Fruit fly (Drosophila melanogaster) whole organism, embryonic: ENCODE data around the gene ATPsynepsilonL.

Experiments used
- Abd-B ChIP-seq: fragments of 200-800 bp; sonication (Bioruptor generic); optimal IDR thresholded peaks from 2 replicates; lab custom pipeline; 2018; ENCODE audit warnings: missing biosample characterization, mild to moderate bottlenecking, missing genetic modification characterization, moderate library complexity
- BtbVII ChIP-seq: fragments of 200-800 bp; sonication (Bioruptor generic); optimal IDR thresholded peaks from 3 replicates; lab custom pipeline; 2017; ENCODE audit warnings: missing biosample characterization, mild to moderate bottlenecking, missing genetic modification characterization
- Bteb2 ChIP-seq: fragments of 200-800 bp; sonication (Bioruptor generic); optimal IDR thresholded peaks from 2 replicates; lab custom pipeline; 2016; ENCODE audit warnings: missing biosample characterization, missing genetic modification characterization
- CG1024 ChIP-seq: fragments of 200-800 bp; sonication (Bioruptor generic); IDR thresholded peaks from 2 replicates; pipeline ENCODE4 v1.3.6; 2022; ENCODE audit warnings: missing biosample characterization, missing genetic modification characterization
- CG10979 ChIP-seq: fragments of 200-800 bp; sonication (Bioruptor generic); optimal IDR thresholded peaks from 2 replicates; lab custom pipeline; 2018; ENCODE audit warnings: missing biosample characterization, mild to moderate bottlenecking, missing genetic modification characterization, moderate library complexity
- CG11085 ChIP-seq: fragments of 200-800 bp; sonication (Bioruptor generic); IDR thresholded peaks from 2 replicates; pipeline ENCODE4 v1.3.6; 2022; ENCODE audit warnings: missing biosample characterization, missing genetic modification characterization
- CG12155 ChIP-seq: fragments of 200-800 bp; sonication (Bioruptor generic); optimal IDR thresholded peaks from 3 replicates; lab custom pipeline; 2016; ENCODE audit warnings: missing biosample characterization, missing genetic modification characterization
- CG12744 ChIP-seq: fragments of 200-800 bp; sonication (Bioruptor generic); optimal IDR thresholded peaks from 2 replicates; lab custom pipeline; 2016; ENCODE audit warnings: missing biosample characterization, missing genetic modification characterization
- CG16815 ChIP-seq: fragments of 200-800 bp; sonication (Bioruptor generic); optimal IDR thresholded peaks from 3 replicates; lab custom pipeline; 2017; ENCODE audit warnings: missing biosample characterization, mild to moderate bottlenecking, missing genetic modification characterization
- CG17385 ChIP-seq: fragments of 200-800 bp; sonication (Bioruptor generic); optimal IDR thresholded peaks from 3 replicates; lab custom pipeline; 2018; ENCODE audit warnings: missing biosample characterization, mild to moderate bottlenecking, missing genetic modification characterization
- CG17568 ChIP-seq: fragments of 200-800 bp; sonication (Bioruptor generic); optimal IDR thresholded peaks from 2 replicates; lab custom pipeline; 2018; ENCODE audit warnings: missing biosample characterization, mild to moderate bottlenecking, missing genetic modification characterization, moderate library complexity
- CG2199 ChIP-seq: fragments of 200-800 bp; sonication (Bioruptor generic); IDR thresholded peaks from 3 replicates; pipeline ENCODE4 v1.3.6; 2022; ENCODE audit warnings: missing biosample characterization, missing genetic modification characterization
- CG2712 ChIP-seq: fragments of 200-800 bp; optimal IDR thresholded peaks from 3 replicates; lab custom pipeline; 2019; ENCODE audit warnings: missing biosample characterization, mild to moderate bottlenecking, missing genetic modification characterization, moderate library complexity
- CG3163 ChIP-seq: fragments of 200-800 bp; sonication (Bioruptor generic); optimal IDR thresholded peaks from 3 replicates; lab custom pipeline; 2016; ENCODE audit warnings: missing biosample characterization, missing genetic modification characterization
- CG3995 ChIP-seq: fragments of 200-800 bp; sonication (Bioruptor generic); optimal IDR thresholded peaks from 3 replicates; lab custom pipeline; 2016; ENCODE audit warnings: missing biosample characterization, missing genetic modification characterization
- CG4424 ChIP-seq: fragments of 200-800 bp; sonication (Bioruptor generic); optimal IDR thresholded peaks from 3 replicates; lab custom pipeline; 2016; ENCODE audit warnings: missing biosample characterization, missing genetic modification characterization
- CG6175 ChIP-seq: fragments of 200-800 bp; sonication (Bioruptor generic); IDR thresholded peaks from 3 replicates; pipeline ENCODE4 v1.3.6; 2022; ENCODE audit warnings: missing biosample characterization, missing genetic modification characterization
- CG6683 ChIP-seq: fragments of 200-800 bp; sonication (Bioruptor generic); optimal IDR thresholded peaks from 2 replicates; lab custom pipeline; 2017; ENCODE audit warnings: missing biosample characterization, mild to moderate bottlenecking, missing genetic modification characterization, missing genetic modification reagents
- CG6791 ChIP-seq: fragments of 200-800 bp; sonication (Bioruptor generic); IDR thresholded peaks from 3 replicates; pipeline ENCODE4 v1.3.6; 2022; ENCODE audit warnings: missing biosample characterization, missing genetic modification characterization; ENCODE audit not compliant: partially characterized antibody
- CG6854 ChIP-seq: fragments of 200-800 bp; sonication (Bioruptor generic); optimal IDR thresholded peaks from 3 replicates; lab custom pipeline; 2017; ENCODE audit warnings: missing biosample characterization, mild to moderate bottlenecking, missing genetic modification characterization
- CG7786 ChIP-seq: fragments of 200-800 bp; sonication (Bioruptor generic); optimal IDR thresholded peaks from 2 replicates; lab custom pipeline; 2016; ENCODE audit warnings: missing biosample characterization, missing genetic modification characterization
- CG7963 ChIP-seq: fragments of 200-800 bp; sonication (Bioruptor generic); IDR thresholded peaks from 3 replicates; pipeline ENCODE4 v1.3.6; 2022; ENCODE audit warnings: missing biosample characterization, missing genetic modification characterization; ENCODE audit not compliant: partially characterized antibody
- CG9437 ChIP-seq: fragments of 200-800 bp; sonication (Bioruptor generic); optimal IDR thresholded peaks from 2 replicates; lab custom pipeline; 2018; ENCODE audit warnings: missing biosample characterization, mild to moderate bottlenecking, missing genetic modification characterization
- D ChIP-seq, 2 experiments: fragments of 200-800 bp in 1 of 2; fragments of >200 bp in 1 of 2; sonication (Bioruptor generic) in 1 of 2; optimal IDR thresholded peaks; 2 replicates in 1 of 2; 3 replicates in 1 of 2; lab custom pipeline; 2017; ENCODE audit warnings: mild to moderate bottlenecking in 1 of 2, missing biosample characterization in 1 of 2, missing genetic modification characterization in 1 of 2, missing genetic modification reagents in 1 of 2
- H15 ChIP-seq: fragments of 200-800 bp; sonication (Bioruptor generic); IDR thresholded peaks from 3 replicates; pipeline ENCODE4 v1.3.6; 2022; ENCODE audit warnings: missing biosample characterization, missing genetic modification characterization
- HmgD ChIP-seq: fragments of 200-800 bp; sonication (Bioruptor generic); optimal IDR thresholded peaks from 3 replicates; lab custom pipeline; 2016; ENCODE audit warnings: missing biosample characterization, missing genetic modification characterization
- MTF-1 ChIP-seq: fragments of 200-800 bp; sonication (Bioruptor generic); optimal IDR thresholded peaks from 2 replicates; lab custom pipeline; 2018; ENCODE audit warnings: missing biosample characterization, mild to moderate bottlenecking, missing genetic modification characterization, borderline replicate concordance
- Meics ChIP-seq: fragments of 200-800 bp; sonication (Bioruptor generic); optimal IDR thresholded peaks from 2 replicates; lab custom pipeline; 2017; ENCODE audit warnings: missing biosample characterization, mild to moderate bottlenecking, missing genetic modification characterization
- Mrtf ChIP-seq: fragments of 200-800 bp; sonication (Bioruptor generic); IDR thresholded peaks from 3 replicates; pipeline ENCODE4 v1.3.6; 2022; ENCODE audit warnings: missing biosample characterization, missing genetic modification characterization
- Poxn ChIP-seq: fragments of 200-800 bp; sonication (Bioruptor generic); IDR thresholded peaks from 2 replicates; pipeline ENCODE4 v1.3.6; 2022; ENCODE audit warnings: missing biosample characterization, missing genetic modification characterization
- Ptx1 ChIP-seq: fragments of 200-800 bp; sonication (Bioruptor generic); IDR thresholded peaks from 2 replicates; pipeline ENCODE4 v1.3.6; 2022; ENCODE audit warnings: missing biosample characterization, missing genetic modification characterization
- Rfx ChIP-seq: fragments of 200-800 bp; sonication (Bioruptor generic); IDR thresholded peaks from 2 replicates; pipeline ENCODE4 v1.3.6; 2022; ENCODE audit warnings: missing biosample characterization, missing genetic modification characterization
- Usf ChIP-seq: fragments of 200-800 bp; sonication (Bioruptor generic); optimal IDR thresholded peaks from 2 replicates; lab custom pipeline; 2017; ENCODE audit warnings: missing genotype, missing biosample characterization, missing genetic modification characterization
- corto ChIP-seq: fragments of 200-800 bp; sonication (Bioruptor generic); optimal IDR thresholded peaks from 2 replicates; lab custom pipeline; 2016; ENCODE audit warnings: missing biosample characterization, mild to moderate bottlenecking, missing genetic modification characterization, moderate library complexity
- da ChIP-seq: fragments of 200-800 bp; sonication (Bioruptor generic); optimal IDR thresholded peaks from 2 replicates; lab custom pipeline; 2016; ENCODE audit warnings: missing biosample characterization, missing genetic modification characterization
- dan ChIP-seq: fragments of 200-800 bp; sonication (Bioruptor generic); IDR thresholded peaks from 2 replicates; pipeline ENCODE4 v1.3.6; 2022; ENCODE audit warnings: missing biosample characterization, missing genetic modification characterization
- dysf ChIP-seq: fragments of 200-800 bp; sonication (Bioruptor generic); IDR thresholded peaks from 3 replicates; pipeline ENCODE4 v1.3.6; 2022; ENCODE audit warnings: missing biosample characterization, missing genetic modification characterization
- emc ChIP-seq: fragments of 200-800 bp; sonication (Bioruptor generic); optimal IDR thresholded peaks from 2 replicates; lab custom pipeline; 2016; ENCODE audit warnings: missing biosample characterization, missing genetic modification characterization
- exex ChIP-seq: fragments of 200-800 bp; sonication (Bioruptor generic); optimal IDR thresholded peaks from 4 replicates; lab custom pipeline; 2018; ENCODE audit warnings: missing biosample characterization, mild to moderate bottlenecking, missing genetic modification characterization, moderate library complexity
- ftz-f1 ChIP-seq: fragments of 200-800 bp; sonication (Bioruptor generic); optimal IDR thresholded peaks from 2 replicates; lab custom pipeline; 2016; ENCODE audit warnings: missing biosample characterization, missing genetic modification characterization
- gsb ChIP-seq: fragments of 200-800 bp; sonication (Bioruptor generic); IDR thresholded peaks from 2 replicates; pipeline ENCODE4 v1.3.6; 2022; ENCODE audit warnings: missing biosample characterization, missing genetic modification characterization
- gt ChIP-seq: fragments of 200-800 bp; sonication (Bioruptor generic); IDR thresholded peaks from 2 replicates; pipeline ENCODE4 v1.3.6; 2022; ENCODE audit warnings: missing biosample characterization, missing genetic modification characterization
- hth ChIP-seq: fragments of >200 bp; optimal IDR thresholded peaks from 2 replicates; lab custom pipeline; 2017; ENCODE audit warnings: inconsistent platforms
- mld ChIP-seq: fragments of 200-800 bp; sonication (Bioruptor generic); IDR thresholded peaks from 3 replicates; pipeline ENCODE4 v1.3.6; 2022; ENCODE audit warnings: missing biosample characterization, missing genetic modification characterization; ENCODE audit not compliant: partially characterized antibody
- pnt ChIP-seq: fragments of 200-800 bp; sonication (Bioruptor generic); optimal IDR thresholded peaks from 3 replicates; lab custom pipeline; 2016; ENCODE audit warnings: missing biosample characterization, missing genetic modification characterization
- pzg ChIP-seq: fragments of 200-800 bp; sonication (Bioruptor generic); optimal IDR thresholded peaks from 3 replicates; lab custom pipeline; 2018; ENCODE audit warnings: missing biosample characterization, mild to moderate bottlenecking, missing genetic modification characterization, moderate library complexity
- schlank ChIP-seq: fragments of 200-800 bp; sonication (Bioruptor generic); optimal IDR thresholded peaks from 2 replicates; lab custom pipeline; 2018; ENCODE audit warnings: missing biosample characterization, mild to moderate bottlenecking, missing genetic modification characterization
- scrt ChIP-seq: fragments of 200-800 bp; sonication (Bioruptor generic); optimal IDR thresholded peaks from 2 replicates; lab custom pipeline; 2018; ENCODE audit warnings: missing biosample characterization, mild to moderate bottlenecking, missing genetic modification characterization, moderate library complexity
- sima ChIP-seq: fragments of 200-800 bp; sonication (Bioruptor generic); optimal IDR thresholded peaks from 2 replicates; lab custom pipeline; 2016; ENCODE audit warnings: missing biosample characterization, missing genetic modification characterization
- sug ChIP-seq: fragments of 200-800 bp; optimal IDR thresholded peaks from 2 replicates; lab custom pipeline; 2019; ENCODE audit warnings: missing biosample characterization, mild to moderate bottlenecking, missing genetic modification characterization, moderate library complexity
- tgo ChIP-seq: fragments of 200-800 bp; sonication (Bioruptor generic); IDR thresholded peaks from 3 replicates; pipeline ENCODE4 v1.3.6; 2022; ENCODE audit warnings: missing biosample characterization, missing genetic modification characterization

Gene ATPsynepsilonL

dm6 chr3R:10168483-10169064 lies 47.0 kb downstream of the ATPsynepsilonL start (continued):
- no peak for TF ChIP-seq gsb (GFP tag; lab: Robert Waterston, UW)
- no peak for TF ChIP-seq ftz-f1
- no peak for TF ChIP-seq CG2199 (GFP tag; lab: Robert Waterston, UW)
- TF ChIP-seq da (GFP tag; lab: Kevin White, UChicago), result no peak
- TF ChIP-seq MTF-1 (GFP tag; lab: Kevin White, UChicago), result no peak
- no peak for TF ChIP-seq CG3995 (GFP tag; lab: Kevin White, UChicago)
- no peak for TF ChIP-seq CG9437 (GFP tag; lab: Kevin White, UChicago)
- TF ChIP-seq hth, result no peak
- no peak for TF ChIP-seq CG6791 (GFP tag; lab: Robert Waterston, UW)
- no peak for TF ChIP-seq Abd-B (GFP tag; lab: Kevin White, UChicago)
- no peak for TF ChIP-seq CG2712 (tag; lab: Kevin White, UChicago)
- peak; percentile 46 for TF ChIP-seq CG17385 (GFP tag; lab: Kevin White, UChicago)
- TF ChIP-seq CG6854 (GFP tag; lab: Kevin White, UChicago), result no peak
- TF ChIP-seq BtbVII (GFP tag; lab: Kevin White, UChicago), result no peak
- TF ChIP-seq scrt (GFP tag; lab: Kevin White, UChicago), result no peak
- peak; percentile 20 for TF ChIP-seq CG17568
- TF ChIP-seq CG1024, result no peak
- TF ChIP-seq CG7963 (GFP tag; lab: Robert Waterston, UW), result no peak
- TF ChIP-seq H15 (GFP tag; lab: Robert Waterston, UW), result no peak
- no peak for TF ChIP-seq pnt (GFP tag; lab: Kevin White, UChicago)
- TF ChIP-seq CG4424, result no peak
- TF ChIP-seq Meics (GFP tag; lab: Kevin White, UChicago), result peak; percentile 34
- TF ChIP-seq CG10979 (tag; lab: Kevin White, UChicago), result no peak
- TF ChIP-seq CG3163 (GFP tag; lab: Kevin White, UChicago), result no peak
- TF ChIP-seq CG6175 (GFP tag; lab: Robert Waterston, UW), result no peak
- no peak for TF ChIP-seq sima (GFP tag; lab: Kevin White, UChicago)
- peak; percentile 48; the same call in 1 of the 2 replicates for TF ChIP-seq Rfx (GFP tag; lab: Robert Waterston, UW)
- peak; percentile 3 for TF ChIP-seq corto (GFP tag; lab: Kevin White, UChicago)
- peak; percentile 34; the same call in 1 of the 2 replicates for TF ChIP-seq CG11085 (GFP tag; lab: Robert Waterston, UW)
- no peak for TF ChIP-seq HmgD
- TF ChIP-seq sug, result no peak
- no peak for TF ChIP-seq Ptx1 (GFP tag; lab: Robert Waterston, UW)
- TF ChIP-seq emc (GFP tag; lab: Kevin White, UChicago), result no peak
- TF ChIP-seq D (optimal IDR thresholded peaks at IDR 0.05; lab: Kevin White, UChicago), result no peak
- peak; percentile 10 for TF ChIP-seq D (GFP tag; optimal IDR thresholded peaks at IDR 0.05; lab: Kevin White, UChicago)
- TF ChIP-seq Bteb2, result peak; percentile 29
- no peak for TF ChIP-seq pzg
- TF ChIP-seq CG16815, result no peak
- peak; percentile 28 for TF ChIP-seq CG7786 (GFP tag; lab: Kevin White, UChicago)
- peak; percentile 23 for TF ChIP-seq Usf (GFP tag; lab: Kevin White, UChicago)
- no peak for TF ChIP-seq tgo
- peak; percentile 37 for TF ChIP-seq CG12155 (GFP tag; lab: Kevin White, UChicago)
- TF ChIP-seq CG12744 (GFP tag; lab: Kevin White, UChicago), result peak; percentile 42
- TF ChIP-seq Mrtf (GFP tag; lab: Robert Waterston, UW), result no peak
- TF ChIP-seq Poxn (GFP tag; lab: Robert Waterston, UW), result no peak
- TF ChIP-seq schlank (tag; lab: Kevin White, UChicago), result peak; percentile 41
- TF ChIP-seq CG6683, result no peak
- no peak for TF ChIP-seq exex
- no peak for TF ChIP-seq gt
- TF ChIP-seq mld (GFP tag; lab: Robert Waterston, UW), result no peak
- no peak for TF ChIP-seq dysf (GFP tag; lab: Robert Waterston, UW)
- no peak for TF ChIP-seq dan (GFP tag; lab: Robert Waterston, UW)
